Worm (Caenorhabditis elegans): ENCODE measurements around the gene math-13.

Gene math-13

DNA sequence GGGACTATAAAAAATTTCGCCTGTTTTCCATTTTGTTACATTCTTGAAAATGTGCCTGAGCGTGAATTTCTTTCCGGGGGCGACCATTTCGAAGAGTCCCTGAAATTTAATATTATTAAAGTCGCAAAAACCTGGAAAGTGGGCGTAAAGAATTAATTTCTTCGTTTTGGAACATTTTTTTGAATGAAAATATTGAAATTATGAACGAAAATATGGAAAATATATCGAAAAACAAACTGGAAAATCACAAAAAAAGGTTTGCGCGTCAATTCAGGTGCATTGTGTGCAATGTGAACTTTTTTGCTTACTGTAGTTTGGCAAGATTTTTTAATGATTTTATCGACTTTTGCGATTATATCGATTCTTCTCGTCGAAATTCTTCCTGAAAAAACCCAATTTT, 45.3 kb downstream of the math-13 start, which contains the start of gene bath-7:
Gene bath-7 (minus strand): TSS at position 101 of the 400 bp plus-strand sequence.
- TF ChIP-seq ceh-9 (tag; optimal IDR thresholded peaks at IDR 0.05) = no peak
- TF ChIP-seq ZK546.5 (tag; optimal IDR thresholded peaks at IDR 0.05) = no peak
- no peak for TF ChIP-seq lin-15B (tag; optimal IDR thresholded peaks at IDR 0.05)
- no peak for TF ChIP-seq ceh-16 (tag; optimal IDR thresholded peaks at IDR 0.05)
- TF ChIP-seq nhr-67 (tag; optimal IDR thresholded peaks at IDR 0.05) = no peak
- no peak for TF ChIP-seq nhr-25 (tag; optimal IDR thresholded peaks at IDR 0.05)
- TF ChIP-seq pqm-1 (tag; optimal IDR thresholded peaks at IDR 0.05) = no peak
- no peak for TF ChIP-seq unc-39 (tag; optimal IDR thresholded peaks at IDR 0.05)
- TF ChIP-seq tbx-2 (tag; optimal IDR thresholded peaks at IDR 0.05) = no peak
- TF ChIP-seq jun-1 (tag; optimal IDR thresholded peaks at IDR 0.05) = no peak
- TF ChIP-seq daf-12 (tag; optimal IDR thresholded peaks at IDR 0.05) = no peak

- TF ChIP-seq nhr-25 (tag; optimal IDR thresholded peaks at IDR 0.05) = no peak
- TF ChIP-seq fos-1 (tag; optimal IDR thresholded peaks at IDR 0.05) = no peak
- no peak for TF ChIP-seq nhr-12 (tag; optimal IDR thresholded peaks at IDR 0.05)
- no peak for TF ChIP-seq mml-1 (tag; optimal IDR thresholded peaks at IDR 0.05)
- no peak for TF ChIP-seq zag-1 (tag; optimal IDR thresholded peaks at IDR 0.05)
- TF ChIP-seq eor-1 (tag; optimal IDR thresholded peaks at IDR 0.05) = no peak
- TF ChIP-seq nhr-67 (tag; optimal IDR thresholded peaks at IDR 0.05) = no peak
- no peak for TF ChIP-seq unc-62 (GFP tag; optimal IDR thresholded peaks at IDR 0.05)
- TF ChIP-seq tbx-2 (tag; optimal IDR thresholded peaks at IDR 0.05) = no peak
- no peak for TF ChIP-seq egl-5 (tag; optimal IDR thresholded peaks at IDR 0.05)
- TF ChIP-seq ceh-28 (tag; optimal IDR thresholded peaks at IDR 0.05) = no peak
- no peak for TF ChIP-seq nhr-23 (tag; optimal IDR thresholded peaks at IDR 0.05)
Observed at ce11 chrII:1922665-1923187, 47.0 kb downstream of the math-13 start, which contains the start of the genes bath-2 and F52C6.4. bath-2 (minus strand) TSS chrII:1922765. F52C6.4 (plus strand) TSS chrII:1923137.

DNA sequence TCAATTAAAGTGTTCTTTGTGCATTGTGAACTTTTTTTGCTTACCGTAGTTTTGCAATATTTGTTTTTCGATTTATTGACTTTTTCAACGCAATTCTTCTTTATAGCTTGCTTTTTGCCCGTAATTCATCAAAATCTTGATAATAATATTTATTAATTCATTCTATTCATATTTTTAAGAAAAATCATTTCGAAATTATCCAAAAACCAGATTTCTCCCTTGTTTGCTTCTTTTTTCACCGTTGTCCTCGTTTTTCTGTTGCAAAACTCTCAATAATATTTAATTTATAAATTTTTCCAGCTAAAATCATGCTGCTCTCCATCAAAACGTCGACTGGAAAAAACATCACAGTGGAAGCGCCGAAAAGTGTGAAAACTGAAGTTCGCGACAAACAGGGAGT, 48.7 kb downstream of the math-13 start, which contains the start of gene F52C6.3:
Gene F52C6.3 (plus strand): TSS at position 301 of the 400 bp plus-strand sequence.
- TF ChIP-seq elt-1 (tag; optimal IDR thresholded peaks at IDR 0.05) (no peak), zag-1 (tag; optimal IDR thresholded peaks at IDR 0.05) (no peak), pqm-1 (tag; optimal IDR thresholded peaks at IDR 0.05) (no peak), ceh-16 (tag; optimal IDR thresholded peaks at IDR 0.05) (no peak), ztf-11 (tag; optimal IDR thresholded peaks at IDR 0.05) (no peak), egl-27 (tag; optimal IDR thresholded peaks at IDR 0.05) (no peak)

DNA sequence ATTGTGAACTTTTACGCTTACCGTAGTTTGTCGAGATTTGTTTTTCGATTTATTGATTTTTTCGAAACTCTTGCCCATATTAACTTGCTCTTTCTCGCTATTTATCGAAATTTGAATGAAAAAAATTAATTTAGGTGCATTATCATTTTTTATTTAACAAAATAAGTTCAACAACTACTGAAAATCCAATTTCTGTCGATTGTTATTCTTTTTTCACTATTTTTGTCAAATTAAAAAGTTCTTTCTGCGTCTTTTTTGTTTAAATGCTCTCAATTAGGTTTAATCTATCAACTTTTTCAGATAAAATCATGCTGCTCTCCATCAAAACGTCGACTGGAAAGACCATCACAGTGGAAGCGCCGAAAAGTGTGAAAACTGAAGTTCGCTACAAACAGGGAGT, 50.4 kb downstream of the math-13 start, which contains the start of gene F52C6.2:
Gene F52C6.2 (plus strand): TSS at position 301 of the 400 bp plus-strand sequence.
- TF ChIP-seq sea-2 (GFP tag; optimal IDR thresholded peaks at IDR 0.05) = no peak
